Fruit fly (Drosophila melanogaster) whole organism, embryonic: ENCODE data around the gene THG.

Experiments used
- Antp ChIP-seq: fragments of 200-800 bp; sonication (Bioruptor generic); optimal IDR thresholded peaks from 3 replicates; lab custom pipeline; 2016; ENCODE audit warnings: missing biosample characterization, missing genetic modification characterization
- Asciz ChIP-seq: fragments of 200-800 bp; sonication (Bioruptor generic); optimal IDR thresholded peaks from 2 replicates; lab custom pipeline; 2017; ENCODE audit warnings: missing biosample characterization, mild to moderate bottlenecking, missing genetic modification characterization, missing genetic modification reagents
- Bgb ChIP-seq: fragments of 200-800 bp; sonication (Bioruptor generic); IDR thresholded peaks from 2 replicates; pipeline ENCODE4 v1.3.6; 2022; ENCODE audit warnings: missing biosample characterization, missing genetic modification characterization; ENCODE audit not compliant: partially characterized antibody
- BtbVII ChIP-seq: fragments of 200-800 bp; sonication (Bioruptor generic); optimal IDR thresholded peaks from 3 replicates; lab custom pipeline; 2017; ENCODE audit warnings: missing biosample characterization, mild to moderate bottlenecking, missing genetic modification characterization
- Bteb2 ChIP-seq: fragments of 200-800 bp; sonication (Bioruptor generic); optimal IDR thresholded peaks from 2 replicates; lab custom pipeline; 2016; ENCODE audit warnings: missing biosample characterization, missing genetic modification characterization
- CG12769 ChIP-seq: fragments of 200-800 bp; sonication (Bioruptor generic); optimal IDR thresholded peaks from 2 replicates; lab custom pipeline; 2019; ENCODE audit warnings: missing biosample characterization, mild to moderate bottlenecking, missing genetic modification characterization, moderate library complexity
- CG15011 ChIP-seq: fragments of 200-800 bp; sonication (Bioruptor generic); optimal IDR thresholded peaks from 3 replicates; lab custom pipeline; 2018; ENCODE audit warnings: missing biosample characterization, mild to moderate bottlenecking, missing genetic modification characterization
- CG1647 ChIP-seq: fragments of 200-800 bp; sonication (Bioruptor generic); optimal IDR thresholded peaks from 3 replicates; lab custom pipeline; 2016; ENCODE audit warnings: missing biosample characterization, missing genetic modification characterization
- CG18476 ChIP-seq: fragments of 200-800 bp; sonication (Bioruptor generic); optimal IDR thresholded peaks from 2 replicates; lab custom pipeline; 2016; ENCODE audit warnings: missing biosample characterization, mild to moderate bottlenecking, missing genetic modification characterization
- CG2202 ChIP-seq: fragments of 200-800 bp; sonication (Bioruptor generic); optimal IDR thresholded peaks from 2 replicates; lab custom pipeline; 2018; ENCODE audit warnings: missing biosample characterization, mild to moderate bottlenecking, missing genetic modification characterization
- CG2875 ChIP-seq: fragments of 200-800 bp; sonication (Bioruptor generic); optimal IDR thresholded peaks from 2 replicates; lab custom pipeline; 2017; ENCODE audit warnings: missing biosample characterization, mild to moderate bottlenecking, missing genetic modification characterization, missing genetic modification reagents
- CG2889 ChIP-seq: fragments of 200-800 bp; sonication (Bioruptor generic); IDR thresholded peaks from 3 replicates; pipeline ENCODE4 v1.3.6; 2022; ENCODE audit warnings: missing biosample characterization, missing genetic modification characterization
- CG32532 ChIP-seq: fragments of 200-800 bp; sonication (Bioruptor generic); IDR thresholded peaks from 2 replicates; pipeline ENCODE4 v1.3.6; 2022; ENCODE audit warnings: missing biosample characterization, missing genetic modification characterization
- CG4404 ChIP-seq: fragments of 200-800 bp; sonication (Bioruptor generic); IDR thresholded peaks from 2 replicates; pipeline ENCODE4 v1.3.6; 2022; ENCODE audit warnings: missing biosample characterization, missing genetic modification characterization
- CG4617 ChIP-seq: fragments of 200-800 bp; sonication (Bioruptor generic); optimal IDR thresholded peaks from 3 replicates; lab custom pipeline; 2016; ENCODE audit warnings: missing biosample characterization, missing genetic modification characterization, borderline replicate concordance
- CG7745 ChIP-seq: fragments of 200-800 bp; sonication (Bioruptor generic); optimal IDR thresholded peaks from 2 replicates; lab custom pipeline; 2018; ENCODE audit warnings: missing biosample characterization, mild to moderate bottlenecking, missing genetic modification characterization, moderate library complexity
- CG7963 ChIP-seq: fragments of 200-800 bp; sonication (Bioruptor generic); IDR thresholded peaks from 3 replicates; pipeline ENCODE4 v1.3.6; 2022; ENCODE audit warnings: missing biosample characterization, missing genetic modification characterization; ENCODE audit not compliant: partially characterized antibody
- CG8388 ChIP-seq: fragments of 200-800 bp; sonication (Bioruptor generic); optimal IDR thresholded peaks from 2 replicates; lab custom pipeline; 2019; ENCODE audit warnings: missing biosample characterization, mild to moderate bottlenecking, missing genetic modification characterization, moderate library complexity
- CG8765 ChIP-seq: fragments of 200-800 bp; sonication (Bioruptor generic); IDR thresholded peaks from 2 replicates; pipeline ENCODE4 v1.3.6; 2022; ENCODE audit warnings: missing biosample characterization, missing genetic modification characterization
- CG8924 ChIP-seq: fragments of 200-800 bp; optimal IDR thresholded peaks from 3 replicates; lab custom pipeline; 2019; ENCODE audit warnings: missing biosample characterization, mild to moderate bottlenecking, missing genetic modification characterization, moderate library complexity
- CoRest ChIP-seq: fragments of 200-800 bp; sonication (Bioruptor generic); optimal IDR thresholded peaks from 3 replicates; lab custom pipeline; 2018; ENCODE audit warnings: missing biosample characterization, mild to moderate bottlenecking, missing genetic modification characterization, moderate library complexity
- Fer3 ChIP-seq: fragments of 200-800 bp; sonication (Bioruptor generic); optimal IDR thresholded peaks from 2 replicates; lab custom pipeline; 2018; ENCODE audit warnings: missing biosample characterization, mild to moderate bottlenecking, missing genetic modification characterization, moderate library complexity
- Hey ChIP-seq: fragments of 200-800 bp; sonication (Bioruptor generic); optimal IDR thresholded peaks from 3 replicates; lab custom pipeline; 2018; ENCODE audit warnings: missing biosample characterization, mild to moderate bottlenecking, missing genetic modification characterization
- Meics ChIP-seq: fragments of 200-800 bp; sonication (Bioruptor generic); optimal IDR thresholded peaks from 2 replicates; lab custom pipeline; 2017; ENCODE audit warnings: missing biosample characterization, mild to moderate bottlenecking, missing genetic modification characterization
- Poxn ChIP-seq: fragments of 200-800 bp; sonication (Bioruptor generic); IDR thresholded peaks from 2 replicates; pipeline ENCODE4 v1.3.6; 2022; ENCODE audit warnings: missing biosample characterization, missing genetic modification characterization
- Side ChIP-seq: fragments of 200-800 bp; sonication (Bioruptor generic); optimal IDR thresholded peaks from 2 replicates; lab custom pipeline; 2016; ENCODE audit warnings: missing biosample characterization, missing genetic modification characterization
- Xrp1 ChIP-seq: fragments of 200-800 bp; sonication (Bioruptor generic); IDR thresholded peaks from 2 replicates; pipeline ENCODE4 v1.3.6; 2022; ENCODE audit warnings: missing biosample characterization, missing genetic modification characterization
- abd-A ChIP-seq: fragments of 200-800 bp; sonication (Bioruptor generic); optimal IDR thresholded peaks from 3 replicates; lab custom pipeline; 2019; ENCODE audit warnings: missing biosample characterization, mild to moderate bottlenecking, missing genetic modification characterization, moderate library complexity
- chinmo ChIP-seq: fragments of 200-800 bp; sonication (Bioruptor generic); IDR thresholded peaks from 4 replicates; pipeline ENCODE4 v1.3.6; 2022; ENCODE audit warnings: missing biosample characterization, missing genetic modification characterization; ENCODE audit not compliant: partially characterized antibody
- chm ChIP-seq: fragments of 200-800 bp; sonication (Bioruptor generic); IDR thresholded peaks from 2 replicates; pipeline ENCODE4 v1.3.6; 2022; ENCODE audit warnings: missing biosample characterization, missing genetic modification characterization
- corto ChIP-seq: fragments of 200-800 bp; sonication (Bioruptor generic); optimal IDR thresholded peaks from 2 replicates; lab custom pipeline; 2016; ENCODE audit warnings: missing biosample characterization, mild to moderate bottlenecking, missing genetic modification characterization, moderate library complexity
- croc ChIP-seq: fragments of 200-800 bp; sonication (Bioruptor generic); conservative IDR thresholded peaks from 3 replicates; pipeline ENCODE4 v1.3.6; 2022; ENCODE audit warnings: missing biosample characterization, missing genetic modification characterization
- cwo ChIP-seq: fragments of 200-800 bp; sonication (Bioruptor generic); optimal IDR thresholded peaks from 3 replicates; lab custom pipeline; 2017; ENCODE audit warnings: missing biosample characterization, missing genetic modification characterization, mild to moderate bottlenecking, moderate library complexity, missing genetic modification reagents
- dati ChIP-seq: fragments of 200-800 bp; sonication (Bioruptor generic); IDR thresholded peaks from 2 replicates; pipeline ENCODE4 v1.3.6; 2022; ENCODE audit warnings: missing biosample characterization, missing genetic modification characterization
- dm ChIP-seq: fragments of 200-800 bp; sonication (Bioruptor generic); optimal IDR thresholded peaks from 3 replicates; lab custom pipeline; 2016; ENCODE audit warnings: missing biosample characterization, missing genetic modification characterization
- dysf ChIP-seq: fragments of 200-800 bp; sonication (Bioruptor generic); IDR thresholded peaks from 3 replicates; pipeline ENCODE4 v1.3.6; 2022; ENCODE audit warnings: missing biosample characterization, missing genetic modification characterization
- fd102C ChIP-seq: fragments of 200-800 bp; sonication (Bioruptor generic); optimal IDR thresholded peaks from 2 replicates; lab custom pipeline; 2018; ENCODE audit warnings: missing biosample characterization, mild to moderate bottlenecking, missing genetic modification characterization, moderate library complexity
- ftz-f1 ChIP-seq: fragments of 200-800 bp; sonication (Bioruptor generic); optimal IDR thresholded peaks from 2 replicates; lab custom pipeline; 2016; ENCODE audit warnings: missing biosample characterization, missing genetic modification characterization
- gce ChIP-seq: fragments of 200-800 bp; sonication (Bioruptor generic); IDR thresholded peaks from 3 replicates; pipeline ENCODE4 v1.3.6; 2022; ENCODE audit warnings: missing biosample characterization, missing genetic modification characterization
- ham ChIP-seq: fragments of 200-800 bp; sonication (Bioruptor generic); IDR thresholded peaks from 2 replicates; pipeline ENCODE4 v1.3.6; 2022; ENCODE audit warnings: missing biosample characterization, missing genetic modification characterization
- lab ChIP-seq: fragments of 200-800 bp; sonication (Bioruptor generic); optimal IDR thresholded peaks from 3 replicates; lab custom pipeline; 2017; ENCODE audit warnings: missing biosample characterization, missing genetic modification characterization, mild to moderate bottlenecking, moderate library complexity, missing genetic modification reagents
- pfk ChIP-seq: fragments of 200-800 bp; sonication (Bioruptor generic); optimal IDR thresholded peaks from 2 replicates; lab custom pipeline; 2018; ENCODE audit warnings: missing biosample characterization, mild to moderate bottlenecking, missing genetic modification characterization, moderate library complexity
- pros ChIP-seq: fragments of 200-800 bp; sonication (Bioruptor generic); optimal IDR thresholded peaks from 3 replicates; lab custom pipeline; 2019; ENCODE audit warnings: missing biosample characterization, mild to moderate bottlenecking, missing genetic modification characterization, moderate library complexity
- sim ChIP-seq: fragments of 200-800 bp; sonication (Bioruptor generic); IDR thresholded peaks from 2 replicates; pipeline ENCODE4 v1.3.6; 2022; ENCODE audit warnings: missing biosample characterization, missing genetic modification characterization
- slbo ChIP-seq: fragments of 200-800 bp; sonication (Bioruptor generic); IDR thresholded peaks from 2 replicates; pipeline ENCODE4 v1.3.6; 2022; ENCODE audit warnings: missing biosample characterization, missing genetic modification characterization
- stc ChIP-seq: fragments of 200-800 bp; sonication (Bioruptor generic); IDR thresholded peaks from 2 replicates; pipeline ENCODE4 v1.3.6; 2022; ENCODE audit warnings: missing biosample characterization, missing genetic modification characterization
- stwl ChIP-seq: fragments of 200-800 bp; sonication (Bioruptor generic); optimal IDR thresholded peaks from 3 replicates; lab custom pipeline; 2018; ENCODE audit warnings: missing biosample characterization, mild to moderate bottlenecking, missing genetic modification characterization, moderate library complexity
- vfl ChIP-seq: fragments of 200-800 bp; sonication (Bioruptor generic); optimal IDR thresholded peaks from 2 replicates; lab custom pipeline; 2016; ENCODE audit warnings: missing biosample characterization, missing genetic modification characterization
- yki ChIP-seq: fragments of >200 bp; optimal IDR thresholded peaks from 3 replicates; lab custom pipeline; 2018
- z ChIP-seq: fragments of 200-800 bp; sonication (Bioruptor generic); IDR thresholded peaks from 3 replicates; pipeline ENCODE4 v1.3.6; 2022; ENCODE audit warnings: missing biosample characterization, missing genetic modification characterization

The THG gene

DNA sequence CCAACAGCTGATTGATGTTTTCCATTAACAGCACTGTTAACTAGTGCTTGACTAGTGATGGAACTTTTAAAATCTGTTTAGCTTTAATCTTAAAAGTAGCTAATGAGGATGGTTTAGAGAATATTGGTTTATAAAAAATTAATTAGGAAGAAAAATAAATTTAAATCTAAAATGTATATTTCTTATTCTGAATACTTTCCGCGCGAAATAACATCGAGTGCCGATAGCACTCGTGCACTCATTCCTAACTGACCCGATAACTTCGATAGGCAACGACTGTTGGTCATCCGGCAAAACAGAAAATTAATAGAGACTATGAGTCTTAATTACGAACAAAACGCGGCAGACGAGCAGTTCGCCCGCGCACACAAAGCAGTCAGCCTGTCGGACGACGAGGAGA, at the start of gene THG, which contains the start of gene Rnmt (continued):
- TF ChIP-seq corto (no peak), dati (0 out of 2 replicates have a peak, but pooled peaks have one; percentile 37), yki (no peak), Side (GFP tag; lab: Kevin White, UChicago) (peak; percentile 57), chinmo (GFP tag; lab: Robert Waterston, UW) (no peak), vfl (GFP tag; lab: Kevin White, UChicago) (peak; percentile 71), croc (GFP tag; lab: Robert Waterston, UW) (peak; percentile 65), CoRest (tag; lab: Kevin White, UChicago) (peak; percentile 89), CG2875 (peak; percentile 45), Bgb (peak; percentile 87), CG4617 (GFP tag; lab: Kevin White, UChicago) (peak; percentile 73), Bteb2 (peak; percentile 68), ftz-f1 (peak; percentile 26), stwl (peak; percentile 72), pros (GFP tag; lab: Kevin White, UChicago) (no peak), sim (peak; percentile 73), CG8388 (peak; percentile 81), CG32532 (GFP tag; lab: Robert Waterston, UW) (peak; percentile 91), ham (GFP tag; lab: Robert Waterston, UW) (peak; percentile 46; the same call in 1 of the 2 replicates), slbo (GFP tag; lab: Robert Waterston, UW) (peak; percentile 90), CG8924 (tag; lab: Kevin White, UChicago) (peak; percentile 84), CG1647 (GFP tag; lab: Kevin White, UChicago) (peak; percentile 54), CG18476 (peak; percentile 62), CG12769 (peak; percentile 79), fd102C (GFP tag; lab: Kevin White, UChicago) (no peak), pfk (peak; percentile 6), CG7963 (GFP tag; lab: Robert Waterston, UW) (peak; percentile 80), Meics (GFP tag; lab: Kevin White, UChicago) (peak; percentile 72), Antp (peak; percentile 55), BtbVII (GFP tag; lab: Kevin White, UChicago) (peak; percentile 2), Asciz (GFP tag; lab: Kevin White, UChicago) (peak; percentile 14), dysf (GFP tag; lab: Robert Waterston, UW) (peak; percentile 84), Xrp1 (GFP tag; lab: Robert Waterston, UW) (peak; percentile 89), CG2889 (peak; percentile 52; the same call in 2 of the 3 replicates), cwo (GFP tag; lab: Kevin White, UChicago) (peak; percentile 52), CG2202 (tag; lab: Kevin White, UChicago) (peak; percentile 72), Hey (tag; lab: Kevin White, UChicago) (no peak), gce (GFP tag; lab: Robert Waterston, UW) (peak; percentile 83; the same call in 2 of the 3 replicates), lab (GFP tag; lab: Kevin White, UChicago) (peak; percentile 80), chm (peak; percentile 65; the same call in 1 of the 2 replicates), stc (GFP tag; lab: Robert Waterston, UW) (peak; percentile 61), CG7745 (tag; lab: Kevin White, UChicago) (no peak), CG4404 (GFP tag; lab: Robert Waterston, UW) (peak; percentile 78), CG15011 (GFP tag; lab: Kevin White, UChicago) (no peak), CG8765 (GFP tag; lab: Robert Waterston, UW) (peak; percentile 68), z (GFP tag; lab: Robert Waterston, UW) (peak; percentile 67; the same call in 2 of the 3 replicates), dm (GFP tag; lab: Kevin White, UChicago) (peak; percentile 32), Fer3 (peak; percentile 78), Poxn (GFP tag; lab: Robert Waterston, UW) (peak; percentile 45; the same call in 1 of the 2 replicates), abd-A (tag; lab: Kevin White, UChicago) (peak; percentile 8)
